Fruit fly (Drosophila melanogaster): ENCODE measurements around the gene Sema1a.
A peak's percentile ranks its signal among the peaks of the same experiment; 100 is the strongest.

The Sema1a gene

DNA sequence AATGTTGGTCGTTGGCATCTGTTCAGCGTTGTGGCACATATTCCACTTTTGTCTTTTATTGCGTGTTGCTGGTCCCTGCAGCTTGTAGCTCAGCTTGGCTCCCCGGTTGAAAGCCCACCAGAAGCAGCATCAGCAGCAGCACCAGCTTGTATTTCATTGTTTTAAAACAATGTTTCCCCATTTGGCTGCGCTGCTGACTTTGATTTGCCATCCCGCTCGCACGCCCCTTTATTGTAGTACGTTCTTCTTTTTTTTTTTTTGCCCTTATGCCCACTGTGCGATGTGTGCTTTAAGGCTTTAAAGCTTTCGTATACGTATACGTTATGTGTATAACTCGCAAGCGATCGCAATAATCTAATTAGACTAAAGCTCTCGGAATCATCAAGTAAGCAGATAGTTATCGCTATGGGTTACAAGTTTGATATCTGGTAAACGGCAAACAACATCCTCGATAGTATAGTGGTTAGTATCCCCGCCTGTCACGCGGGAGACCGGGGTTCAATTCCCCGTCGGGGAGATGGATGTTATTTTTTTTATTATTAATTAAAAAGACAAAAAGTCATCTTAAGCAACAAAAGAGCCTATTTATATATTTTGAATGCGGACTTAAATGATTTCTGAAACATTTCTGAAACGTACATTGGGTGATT, 77.8 kb downstream of the Sema1a start (continued):
- no peak for TF ChIP-seq CG1832 (GFP tag; optimal IDR thresholded peaks at IDR 0.05)
- peak; percentile 2 for TF ChIP-seq mam (GFP tag; optimal IDR thresholded peaks at IDR 0.05)
- no peak for TF ChIP-seq CG3065 (GFP tag; optimal IDR thresholded peaks at IDR 0.05)
- TF ChIP-seq CG7839 (tag; optimal IDR thresholded peaks at IDR 0.05): no peak
- no peak for TF ChIP-seq wdn (GFP tag; IDR thresholded peaks at IDR 0.05)
- no peak for TF ChIP-seq ara (GFP tag; IDR thresholded peaks at IDR 0.05)
- TF ChIP-seq cwo (GFP tag; optimal IDR thresholded peaks at IDR 0.05): no peak
- TF ChIP-seq Ets65A (GFP tag): peak; percentile 38
- no peak for TF ChIP-seq bbx (GFP tag; IDR thresholded peaks at IDR 0.05; ENCODE audit: partially characterized antibody)
- TF ChIP-seq org-1 (GFP tag; optimal IDR thresholded peaks at IDR 0.05): no peak
- TF ChIP-seq CG1647 (GFP tag; optimal IDR thresholded peaks at IDR 0.05): no peak
- no peak for TF ChIP-seq Gug (GFP tag; IDR thresholded peaks at IDR 0.05)
- TF ChIP-seq Nf-YA (GFP tag; IDR thresholded peaks at IDR 0.05): no peak
- TF ChIP-seq jing (GFP tag; optimal IDR thresholded peaks at IDR 0.05): no peak
- TF ChIP-seq D19B (GFP tag; optimal IDR thresholded peaks at IDR 0.05): no peak
- no peak for TF ChIP-seq Hsf (GFP tag; optimal IDR thresholded peaks at IDR 0.05)
- no peak for TF ChIP-seq CG12659 (GFP tag; optimal IDR thresholded peaks at IDR 0.05)
- no peak for TF ChIP-seq CG14710 (tag; optimal IDR thresholded peaks at IDR 0.05)
- no peak for TF ChIP-seq twi (tag; optimal IDR thresholded peaks at IDR 0.05)
- TF ChIP-seq Myb (GFP tag; optimal IDR thresholded peaks at IDR 0.05): no peak
- TF ChIP-seq btn (GFP tag; optimal IDR thresholded peaks at IDR 0.05): no peak
- peak; percentile 69 for TF ChIP-seq CG9437 (GFP tag; optimal IDR thresholded peaks at IDR 0.05)
- peak; percentile 17; the same call in 1 of the 3 replicates for TF ChIP-seq row (GFP tag; IDR thresholded peaks at IDR 0.05)
- peak; percentile 64 for TF ChIP-seq CG6791 (GFP tag; IDR thresholded peaks at IDR 0.05; ENCODE audit: partially characterized antibody)
- no peak for TF ChIP-seq CG7928 (GFP tag; optimal IDR thresholded peaks at IDR 0.05)
- TF ChIP-seq Optix (GFP tag; IDR thresholded peaks at IDR 0.05): no peak
- TF ChIP-seq CG16813 (GFP tag; IDR thresholded peaks at IDR 0.05; ENCODE audit: partially characterized antibody): peak; percentile 48; the same call in 1 of the 3 replicates
- no peak for TF ChIP-seq Meics (GFP tag; optimal IDR thresholded peaks at IDR 0.05)
- no peak for TF ChIP-seq gro (GFP tag; optimal IDR thresholded peaks at IDR 0.05)
- peak; percentile 96 for TF ChIP-seq Bdp1 (GFP tag; optimal IDR thresholded peaks at IDR 0.05)
- TF ChIP-seq Fer3 (tag; optimal IDR thresholded peaks at IDR 0.05): no peak
- no peak for TF ChIP-seq CG3995 (GFP tag; optimal IDR thresholded peaks at IDR 0.05)
- no peak for TF ChIP-seq ab (GFP tag; optimal IDR thresholded peaks at IDR 0.05)
- no peak for TF ChIP-seq mirr (GFP tag; optimal IDR thresholded peaks at IDR 0.05)
- TF ChIP-seq CG17186 (GFP tag; optimal IDR thresholded peaks at IDR 0.05): no peak
- TF ChIP-seq fd102C (GFP tag; optimal IDR thresholded peaks at IDR 0.05): no peak
- no peak for TF ChIP-seq Taf1 (GFP tag; IDR thresholded peaks at IDR 0.05)
- TF ChIP-seq CG12391 (tag; optimal IDR thresholded peaks at IDR 0.05): no peak
- no peak for TF ChIP-seq Antp (GFP tag; optimal IDR thresholded peaks at IDR 0.05)
- 0 out of 3 replicates have a peak, but pooled peaks have one; percentile 7 for TF ChIP-seq otp (GFP tag; IDR thresholded peaks at IDR 0.05)
- no peak for TF ChIP-seq slou (GFP tag; optimal IDR thresholded peaks at IDR 0.05)
- TF ChIP-seq CG11398 (GFP tag; optimal IDR thresholded peaks at IDR 0.05): no peak
- no peak for TF ChIP-seq bigmax (GFP tag; optimal IDR thresholded peaks at IDR 0.05)
- TF ChIP-seq CG11093 (GFP tag; IDR thresholded peaks at IDR 0.05): no peak
- TF ChIP-seq CG7963 (GFP tag; IDR thresholded peaks at IDR 0.05; ENCODE audit: partially characterized antibody): no peak
- TF ChIP-seq HLH4C (GFP tag; IDR thresholded peaks at IDR 0.05; ENCODE audit: partially characterized antibody): peak; percentile 59; the same call in 2 of the 3 replicates
- no peak for TF ChIP-seq CG5245 (GFP tag; optimal IDR thresholded peaks at IDR 0.05)
- TF ChIP-seq HmgD (GFP tag; optimal IDR thresholded peaks at IDR 0.05): no peak
- TF ChIP-seq CG14014 (GFP tag; IDR thresholded peaks at IDR 0.05): no peak
- no peak for TF ChIP-seq maf-S (GFP tag; optimal IDR thresholded peaks at IDR 0.05)
- no peak for TF ChIP-seq CG18476 (GFP tag; optimal IDR thresholded peaks at IDR 0.05)

All from whole organism, embryonic.